Worm (Caenorhabditis elegans) whole organism, young adult: Measurements from ENCODE around the gene egas-2.
A peak's percentile ranks its signal among the peaks of the same experiment; 100 is the strongest.

Experiments used
- B0035.1 ChIP-seq: sonication (generic microtip); optimal IDR thresholded peaks from 2 replicates; lab custom pipeline; 2016; ENCODE audit warnings: missing genetic modification characterization, mild to moderate bottlenecking, missing compliant biosample characterization, missing genotype, missing genetic modification reagents
- B0336.3 ChIP-seq: fragments of 200-800 bp; sonication (Bioruptor generic); IDR thresholded peaks from 2 replicates; pipeline ENCODE4 v1.3.6; 2022; ENCODE audit warnings: missing genetic modification characterization, missing compliant biosample characterization
- D2030.7 ChIP-seq: fragments of 200-800 bp; sonication (Bioruptor generic); IDR thresholded peaks from 2 replicates; pipeline ENCODE4 v1.3.6; 2022; ENCODE audit warnings: missing genetic modification reagents, missing genetic modification characterization, missing compliant biosample characterization
- F22D6.2 ChIP-seq: sonication (generic microtip); optimal IDR thresholded peaks from 2 replicates; lab custom pipeline; 2016; ENCODE audit warnings: mild to moderate bottlenecking, missing genetic modification characterization, missing compliant biosample characterization
- F52B5.7 ChIP-seq: sonication (generic microtip); optimal IDR thresholded peaks from 2 replicates; lab custom pipeline; 2016; ENCODE audit warnings: mild to moderate bottlenecking, missing genetic modification characterization, missing compliant biosample characterization
- K11D2.4 ChIP-seq: fragments of 200-800 bp; sonication (Bioruptor generic); IDR thresholded peaks from 2 replicates; pipeline ENCODE4 v1.3.6; 2022; ENCODE audit warnings: missing genetic modification reagents, missing genetic modification characterization, missing compliant biosample characterization
- Y67H2A.10 ChIP-seq: fragments of 200-800 bp; sonication (Bioruptor generic); conservative IDR thresholded peaks from 2 replicates; pipeline ENCODE4 v1.3.6; 2022; ENCODE audit warnings: missing genetic modification reagents, missing genetic modification characterization, missing compliant biosample characterization
- aptf-2 ChIP-seq: fragments of 200-800 bp; sonication (Bioruptor generic); conservative IDR thresholded peaks from 2 replicates; pipeline ENCODE4 v1.3.6; 2022; ENCODE audit warnings: missing genetic modification reagents, missing genetic modification characterization, missing compliant biosample characterization
- attf-3 ChIP-seq: fragments of 200-800 bp; sonication (Bioruptor generic); conservative IDR thresholded peaks from 2 replicates; pipeline ENCODE4 v1.3.6; 2022; ENCODE audit warnings: missing genetic modification reagents, missing genetic modification characterization, missing compliant biosample characterization
- cebp-1 ChIP-seq, 2 experiments: fragments of 200-800 bp in 1 of 2; sonication (Bioruptor generic) in 1 of 2; sonication (generic microtip) in 1 of 2; IDR thresholded peaks in 1 of 2; optimal IDR thresholded peaks in 1 of 2; 2 replicates each; pipeline versions ENCODE4 v1.3.6 to Lab custom; 2017 to 2022; ENCODE audit warnings: missing compliant biosample characterization in 2 of 2, missing genetic modification characterization in 2 of 2, mild to moderate bottlenecking in 1 of 2, missing genetic modification reagents in 1 of 2, moderate library complexity in 1 of 2
- ceh-100 ChIP-seq: fragments of 200-800 bp; sonication (Bioruptor generic); IDR thresholded peaks from 2 replicates; pipeline ENCODE4 v1.3.6; 2022; ENCODE audit warnings: missing genetic modification reagents, missing genetic modification characterization, missing compliant biosample characterization
- ceh-27 ChIP-seq: fragments of 200-800 bp; sonication (Bioruptor generic); optimal IDR thresholded peaks from 2 replicates; lab custom pipeline; 2018; ENCODE audit warnings: mild to moderate bottlenecking, missing genetic modification characterization, moderate library complexity, missing compliant biosample characterization
- dpff-1 ChIP-seq: sonication (generic microtip); optimal IDR thresholded peaks from 2 replicates; lab custom pipeline; 2017; ENCODE audit warnings: mild to moderate bottlenecking, missing genetic modification characterization, missing compliant biosample characterization
- dpl-1 ChIP-seq: fragments of 150-350 bp; optimal IDR thresholded peaks from 2 replicates; lab custom pipeline; 2014; ENCODE audit warnings: missing biosample characterization, missing genetic modification reagents, missing genetic modification characterization
- egl-44 ChIP-seq: fragments of 200-800 bp; sonication (Bioruptor generic); IDR thresholded peaks from 2 replicates; pipeline ENCODE4 v1.3.6; 2022; ENCODE audit warnings: missing genetic modification reagents, missing genetic modification characterization, missing compliant biosample characterization
- ets-4 ChIP-seq: fragments of 200-800 bp; sonication (Bioruptor generic); optimal IDR thresholded peaks from 2 replicates; lab custom pipeline; 2018; ENCODE audit warnings: mild to moderate bottlenecking, missing genetic modification characterization, missing compliant biosample characterization
- him-1 ChIP-seq: sonication (generic microtip); optimal IDR thresholded peaks from 2 replicates; lab custom pipeline; 2016; ENCODE audit warnings: missing genotype, missing genetic modification reagents, missing genetic modification characterization, missing compliant biosample characterization
- lag-1 ChIP-seq: fragments of 200-800 bp; sonication (Bioruptor generic); IDR thresholded peaks from 2 replicates; pipeline ENCODE4 v1.3.6; 2022; ENCODE audit warnings: missing genetic modification reagents, missing genetic modification characterization, missing compliant biosample characterization
- lin-40 ChIP-seq: sonication (generic microtip); optimal IDR thresholded peaks from 2 replicates; lab custom pipeline; 2016; ENCODE audit warnings: missing genetic modification characterization, mild to moderate bottlenecking, missing compliant biosample characterization, missing genotype, missing genetic modification reagents
- lir-1 ChIP-seq: fragments of 200-800 bp; sonication (Bioruptor generic); conservative IDR thresholded peaks from 2 replicates; pipeline ENCODE4 v1.3.6; 2022; ENCODE audit warnings: missing genetic modification reagents, missing genetic modification characterization, missing compliant biosample characterization
- lsl-1 ChIP-seq: fragments of 200-800 bp; sonication (Bioruptor generic); optimal IDR thresholded peaks from 2 replicates; lab custom pipeline; 2018; ENCODE audit warnings: mild to moderate bottlenecking, missing genetic modification characterization, moderate library complexity, missing compliant biosample characterization
- mes-4 ChIP-seq: sonication (generic microtip); optimal IDR thresholded peaks from 2 replicates; lab custom pipeline; 2016; ENCODE audit warnings: missing genotype, missing genetic modification characterization, missing compliant biosample characterization
- nfya-2 ChIP-seq: fragments of 200-800 bp; sonication (Bioruptor generic); IDR thresholded peaks from 2 replicates; pipeline ENCODE4 v1.3.6; 2022; ENCODE audit warnings: missing genetic modification reagents, missing genetic modification characterization, missing compliant biosample characterization
- nfyb-1 ChIP-seq: fragments of 200-800 bp; sonication (Bioruptor generic); IDR thresholded peaks from 2 replicates; pipeline ENCODE4 v1.3.6; 2022; ENCODE audit warnings: missing genetic modification reagents, missing genetic modification characterization, missing compliant biosample characterization
- nhr-80 ChIP-seq: sonication (generic microtip); optimal IDR thresholded peaks from 2 replicates; lab custom pipeline; 2016; ENCODE audit warnings: missing genetic modification characterization, missing compliant biosample characterization
- nhr-90 ChIP-seq: sonication (generic microtip); optimal IDR thresholded peaks from 2 replicates; lab custom pipeline; 2016; ENCODE audit warnings: missing genotype, mild to moderate bottlenecking, missing genetic modification characterization, missing compliant biosample characterization
- rec-8 ChIP-seq, 2 experiments: sonication (generic microtip); optimal IDR thresholded peaks; 2 replicates each; lab custom pipeline; 2016; ENCODE audit warnings: mild to moderate bottlenecking in 2 of 2, missing genetic modification characterization in 2 of 2, missing genetic modification reagents in 2 of 2, missing genotype in 2 of 2, missing biosample characterization in 1 of 2, missing compliant biosample characterization in 1 of 2, moderate library complexity in 1 of 2
- sdz-38 ChIP-seq: sonication (generic microtip); optimal IDR thresholded peaks from 2 replicates; lab custom pipeline; 2016; ENCODE audit warnings: missing genotype, missing genetic modification characterization, missing compliant biosample characterization
- sea-2 ChIP-seq: fragments of 200-800 bp; sonication (Bioruptor generic); IDR thresholded peaks from 2 replicates; pipeline ENCODE4 v1.3.6; 2022; ENCODE audit warnings: missing genetic modification characterization, missing compliant biosample characterization
- snpc-1.1 ChIP-seq: sonication (generic microtip); optimal IDR thresholded peaks from 2 replicates; lab custom pipeline; 2017; ENCODE audit warnings: missing genetic modification characterization, mild to moderate bottlenecking, missing compliant biosample characterization, antibody characterized with exemption, moderate library complexity, missing genotype, missing genetic modification reagents; ENCODE audit not compliant: insufficient read depth
- snpc-1.3 ChIP-seq: sonication (generic microtip); optimal IDR thresholded peaks from 2 replicates; lab custom pipeline; 2017; ENCODE audit warnings: missing genetic modification characterization, mild to moderate bottlenecking, missing compliant biosample characterization, antibody characterized with exemption, moderate library complexity, missing genotype, missing genetic modification reagents; ENCODE audit not compliant: insufficient read depth
- snpc-3.4 ChIP-seq: sonication (generic microtip); optimal IDR thresholded peaks from 2 replicates; lab custom pipeline; 2017; ENCODE audit warnings: missing genetic modification characterization, mild to moderate bottlenecking, missing compliant biosample characterization, antibody characterized with exemption, moderate library complexity, missing genotype, missing genetic modification reagents
- snpc-4 ChIP-seq, 5 experiments: fragments of 150-350 bp in 1 of 5; sonication (generic microtip) in 4 of 5; optimal IDR thresholded peaks; 2 replicates each; lab custom pipeline; 2014 to 2018; ENCODE audit warnings: missing genetic modification characterization in 5 of 5, missing biosample characterization in 3 of 5, antibody characterized with exemption in 2 of 5, mild to moderate bottlenecking in 2 of 5, missing compliant biosample characterization in 2 of 5, missing genotype in 2 of 5, moderate library complexity in 2 of 5, missing genetic modification reagents in 1 of 5
- sptf-2 ChIP-seq: fragments of 200-800 bp; sonication (Bioruptor generic); optimal IDR thresholded peaks from 2 replicates; lab custom pipeline; 2018; ENCODE audit warnings: mild to moderate bottlenecking, missing genetic modification characterization, missing compliant biosample characterization
- xnd-1 ChIP-seq: sonication (generic microtip); optimal IDR thresholded peaks from 2 replicates; lab custom pipeline; 2016; ENCODE audit warnings: missing genotype, missing genetic modification reagents, missing genetic modification characterization, missing compliant biosample characterization
- zfh-2 ChIP-seq: fragments of 200-800 bp; sonication (Bioruptor generic); conservative IDR thresholded peaks from 2 replicates; pipeline ENCODE4 v1.3.6; 2022; ENCODE audit warnings: missing genetic modification reagents, missing genetic modification characterization, missing compliant biosample characterization
- ztf-18 ChIP-seq: sonication (generic microtip); optimal IDR thresholded peaks from 2 replicates; lab custom pipeline; 2016; ENCODE audit warnings: missing genotype, mild to moderate bottlenecking, missing genetic modification characterization, missing compliant biosample characterization
- ztf-28 ChIP-seq: fragments of 200-800 bp; sonication (Bioruptor generic); IDR thresholded peaks from 2 replicates; pipeline ENCODE4 v1.3.6; 2022; ENCODE audit warnings: missing genetic modification reagents, missing genetic modification characterization, missing compliant biosample characterization

egas-2 gene

ce11 chrV:18671811-18672210, 21.7 kb downstream of the egas-2 start:
- TF ChIP-seq zfh-2 = peak; percentile 58
- no peak for TF ChIP-seq egl-44 (GFP tag; lab: Robert Waterston, UW)
- TF ChIP-seq, all 124 proteins: peak for 1

- TF ChIP-seq zfh-2 (peak; percentile 76), B0336.3 (GFP tag; lab: Robert Waterston, UW) (no peak), nfyb-1 (GFP tag; lab: Robert Waterston, UW) (no peak), F52B5.7 (tag; lab: Kevin White, UChicago) (peak; percentile 10), him-1 (tag; lab: Kevin White, UChicago) (no peak)
These were observed 24.2 kb downstream of the egas-2 start for ce11 chrV:18674367-18674766.

ce11 chrV:18684455-18684987, 34.4 kb downstream of the egas-2 start, which contains the start of gene Y69H2.17:
Y69H2.17 (plus strand) TSS chrV:18684937.
- no peak for TF ChIP-seq nfya-2
- peak; percentile 54 for TF ChIP-seq ztf-18 (tag; lab: Kevin White, UChicago)

ce11 chrV:18687361-18687760, 37.2 kb downstream of the egas-2 start:
- TF ChIP-seq nhr-80 (tag; lab: Kevin White, UChicago) = no peak
- no peak; the same call in 1 of the 2 replicates for TF ChIP-seq cebp-1 (GFP tag; IDR thresholded peaks at IDR 0.05; lab: Robert Waterston, UW)
- peak; percentile 92 for TF ChIP-seq cebp-1 (tag; optimal IDR thresholded peaks at IDR 0.05; lab: Kevin White, UChicago)

- TF ChIP-seq F22D6.2 (tag; lab: Kevin White, UChicago) (no peak), xnd-1 (tag; lab: Kevin White, UChicago) (no peak), dpl-1 (peak; percentile 7), lin-40 (tag; lab: Kevin White, UChicago) (no peak), ceh-100 (no peak), B0336.3 (GFP tag; lab: Robert Waterston, UW) (no peak), Y67H2A.10 (GFP tag; lab: Robert Waterston, UW) (no peak), dpff-1 (tag; lab: Kevin White, UChicago) (no peak), snpc-1.1 (tag; lab: Kevin White, UChicago) (no peak), sptf-2 (GFP tag; lab: Kevin White, UChicago) (no peak), attf-3 (no peak), lsl-1 (GFP tag; lab: Kevin White, UChicago) (peak; percentile 28), snpc-4 (GFP tag; optimal IDR thresholded peaks at IDR 0.05; lab: Kevin White, UChicago) (no peak), snpc-4 (tag; optimal IDR thresholded peaks at IDR 0.05; lab: Kevin White, UChicago) (peak in 1 of 4 experiments; percentile 42), sdz-38 (tag; lab: Kevin White, UChicago) (no peak), D2030.7 (GFP tag; lab: Robert Waterston, UW) (no peak), B0035.1 (tag; lab: Kevin White, UChicago) (no peak), ztf-18 (tag; lab: Kevin White, UChicago) (peak; percentile 33), ets-4 (GFP tag; lab: Kevin White, UChicago) (no peak), nhr-90 (tag; lab: Kevin White, UChicago) (no peak), snpc-3.4 (tag; lab: Kevin White, UChicago) (peak; percentile 38), ztf-28 (no peak), sea-2 (GFP tag; lab: Robert Waterston, UW) (no peak), mes-4 (tag; lab: Kevin White, UChicago) (no peak), cebp-1 (GFP tag; IDR thresholded peaks at IDR 0.05; lab: Robert Waterston, UW) (no peak), cebp-1 (tag; optimal IDR thresholded peaks at IDR 0.05; lab: Kevin White, UChicago) (no peak), lir-1 (no peak), nfya-2 (no peak), snpc-1.3 (tag; lab: Kevin White, UChicago) (no peak), rec-8 (tag; optimal IDR thresholded peaks at IDR 0.05; lab: Kevin White, UChicago) (no peak), ceh-27 (GFP tag; lab: Kevin White, UChicago) (no peak), aptf-2 (GFP tag; lab: Robert Waterston, UW) (peak; percentile 100), K11D2.4 (GFP tag; lab: Robert Waterston, UW) (no peak), lag-1 (GFP tag; lab: Robert Waterston, UW) (no peak)
These were observed 39.5 kb downstream of the egas-2 start, which contains the start of the genes ubc-19 and Y69H2.7 for ce11 chrV:18689681-18690080. ubc-19 (minus strand) TSS chrV:18689762. Y69H2.7 (plus strand) TSS chrV:18689989.
